Fruit fly (Drosophila melanogaster): ENCODE data around the gene CG43843.

Gene CG43843

dm6 chrX:18440481-18440880 is 19.7 kb downstream of the CG43843 start, which contains the start of gene CG32548:
TSS of gene CG32548 (minus strand) at chrX:18440581.
- no peak for TF ChIP-seq CG18476 (GFP tag; optimal IDR thresholded peaks at IDR 0.05)
- no peak for TF ChIP-seq dmrt11E (tag; optimal IDR thresholded peaks at IDR 0.05)
- TF ChIP-seq CG10654 (GFP tag; optimal IDR thresholded peaks at IDR 0.05): no peak
- TF ChIP-seq CG8281 (tag; optimal IDR thresholded peaks at IDR 0.05): no peak
- TF ChIP-seq Ravus (GFP tag; IDR thresholded peaks at IDR 0.05): no peak
- TF ChIP-seq zen (tag; optimal IDR thresholded peaks at IDR 0.05): no peak
- no peak for TF ChIP-seq CG16813 (GFP tag; IDR thresholded peaks at IDR 0.05; ENCODE audit: partially characterized antibody)
- no peak for TF ChIP-seq CG8290 (GFP tag; optimal IDR thresholded peaks at IDR 0.05)
- TF ChIP-seq CG8290 (tag; optimal IDR thresholded peaks at IDR 0.05): no peak
- TF ChIP-seq slp2 (GFP tag; optimal IDR thresholded peaks at IDR 0.05): no peak
- TF ChIP-seq ase (GFP tag; IDR thresholded peaks at IDR 0.05): no peak
- no peak for TF ChIP-seq CG33213 (GFP tag; optimal IDR thresholded peaks at IDR 0.05)
- no peak for TF ChIP-seq bowl (GFP tag; IDR thresholded peaks at IDR 0.05)
- TF ChIP-seq CG4328 (GFP tag; optimal IDR thresholded peaks at IDR 0.05): no peak
- no peak for TF ChIP-seq Spps (tag; optimal IDR thresholded peaks at IDR 0.05)
- no peak for TF ChIP-seq Side (GFP tag; optimal IDR thresholded peaks at IDR 0.05)
- TF ChIP-seq klu (GFP tag; IDR thresholded peaks at IDR 0.05): no peak

dm6 chrX:18439367-18439766 is 20.9 kb downstream of the CG43843 start, which contains the start of gene CG43841:
TSS of gene CG43841 (plus strand) at chrX:18439667.
- no peak for TF ChIP-seq ap (GFP tag; IDR thresholded peaks at IDR 0.05)
- TF ChIP-seq CG4854 (GFP tag; optimal IDR thresholded peaks at IDR 0.05): no peak
- no peak for TF ChIP-seq CG32772 (GFP tag; IDR thresholded peaks at IDR 0.05)
- TF ChIP-seq CG30431 (GFP tag; optimal IDR thresholded peaks at IDR 0.05): no peak
- no peak for TF ChIP-seq dysf (GFP tag; IDR thresholded peaks at IDR 0.05)

dm6 chrX:18438568-18438967 is 21.6 kb downstream of the CG43843 start, which contains the start of gene CG32551:
TSS of gene CG32551 (plus strand) at chrX:18438868.
- TF ChIP-seq CG16779 (GFP tag; IDR thresholded peaks at IDR 0.05): no peak
- TF ChIP-seq zf30C (GFP tag; optimal IDR thresholded peaks at IDR 0.05): no peak
- TF ChIP-seq CG14860 (GFP tag; IDR thresholded peaks at IDR 0.05; ENCODE audit: partially characterized antibody): no peak
- no peak for TF ChIP-seq Dll (GFP tag; IDR thresholded peaks at IDR 0.05; ENCODE audit: partially characterized antibody)
- TF ChIP-seq CG8944 (GFP tag; optimal IDR thresholded peaks at IDR 0.05): no peak
- no peak for TF ChIP-seq CG7372 (GFP tag; IDR thresholded peaks at IDR 0.05)
- no peak for TF ChIP-seq pnt (GFP tag; optimal IDR thresholded peaks at IDR 0.05)
- TF ChIP-seq CG4282 (GFP tag; optimal IDR thresholded peaks at IDR 0.05): no peak
- TF ChIP-seq lmd (GFP tag; IDR thresholded peaks at IDR 0.05): no peak
- TF ChIP-seq Sox100B (GFP tag; optimal IDR thresholded peaks at IDR 0.05): no peak

dm6 chrX:18437190-18437589 is 23.0 kb downstream of the CG43843 start, which contains the start of gene CG6290:
TSS of gene CG6290 (plus strand) at chrX:18437490.
- no peak for TF ChIP-seq CG4707 (GFP tag; optimal IDR thresholded peaks at IDR 0.05)
- TF ChIP-seq scrt (GFP tag; optimal IDR thresholded peaks at IDR 0.05): no peak
- TF ChIP-seq CG3726 (GFP tag; IDR thresholded peaks at IDR 0.05): no peak
- no peak for TF ChIP-seq Dbx (GFP tag; IDR thresholded peaks at IDR 0.05)
- no peak for TF ChIP-seq CG12219 (GFP tag; optimal IDR thresholded peaks at IDR 0.05)
- TF ChIP-seq CG1602 (GFP tag; optimal IDR thresholded peaks at IDR 0.05): no peak
